Worm (Caenorhabditis elegans) whole organism, L1 larva: ENCODE results near the gene ech-1.1.

Source experiments
- C34B4.2 ChIP-seq: sonication (generic microtip); optimal IDR thresholded peaks from 2 replicates; lab custom pipeline; 2017; ENCODE audit warnings: mild to moderate bottlenecking, missing genetic modification characterization, missing compliant biosample characterization
- Y116A8C.19 ChIP-seq: sonication (generic microtip); optimal IDR thresholded peaks from 2 replicates; lab custom pipeline; 2016; ENCODE audit warnings: missing compliant biosample characterization, missing genetic modification characterization, borderline replicate concordance
- alr-1 ChIP-seq: fragments of 200-800 bp; sonication (Bioruptor generic); optimal IDR thresholded peaks from 2 replicates; lab custom pipeline; 2018; ENCODE audit warnings: borderline replicate concordance, mild to moderate bottlenecking, missing genetic modification characterization, missing compliant biosample characterization
- aly-2 ChIP-seq: fragments of 150-350 bp; optimal IDR thresholded peaks from 2 replicates; lab custom pipeline; 2014; ENCODE audit warnings: missing biosample characterization, missing genetic modification characterization
- ama-1 ChIP-seq: fragments of 150-350 bp; optimal IDR thresholded peaks from 2 replicates; lab custom pipeline; 2014
- blmp-1 ChIP-seq: fragments of 150-350 bp; optimal IDR thresholded peaks from 2 replicates; lab custom pipeline; 2014; ENCODE audit warnings: missing biosample characterization, missing genetic modification characterization
- ceh-8 ChIP-seq: fragments of 200-800 bp; sonication (Bioruptor generic); optimal IDR thresholded peaks from 2 replicates; lab custom pipeline; 2018; ENCODE audit warnings: mild to moderate bottlenecking, missing genetic modification characterization, moderate library complexity, missing compliant biosample characterization
- ceh-90 ChIP-seq: sonication (generic microtip); optimal IDR thresholded peaks from 2 replicates; lab custom pipeline; 2016; ENCODE audit warnings: missing genetic modification characterization, missing compliant biosample characterization
- egl-27 ChIP-seq, 2 experiments: fragments of 150-350 bp in 1 of 2; sonication (generic microtip); optimal IDR thresholded peaks; 3 replicates each; lab custom pipeline; 2017 to 2018; ENCODE audit warnings: missing biosample characterization in 2 of 2, missing genetic modification characterization in 2 of 2, missing genetic modification reagents in 2 of 2
- elt-2 ChIP-seq: sonication (generic microtip); optimal IDR thresholded peaks from 2 replicates; lab custom pipeline; 2016; ENCODE audit warnings: missing genetic modification characterization, mild to moderate bottlenecking, inconsistent platforms, missing compliant biosample characterization, missing genetic modification reagents
- ets-5 ChIP-seq: fragments of 200-800 bp; sonication (Bioruptor generic); IDR thresholded peaks from 2 replicates; pipeline ENCODE4 v1.3.6; 2022; ENCODE audit warnings: missing genetic modification characterization, missing compliant biosample characterization
- fkh-8 ChIP-seq: sonication (generic microtip); optimal IDR thresholded peaks from 2 replicates; lab custom pipeline; 2016; ENCODE audit warnings: mild to moderate bottlenecking, missing genetic modification characterization, missing compliant biosample characterization
- grh-1 ChIP-seq: fragments of 200-800 bp; sonication (Bioruptor generic); IDR thresholded peaks from 2 replicates; pipeline ENCODE4 v1.3.6; 2022; ENCODE audit warnings: missing genetic modification reagents, missing genetic modification characterization, missing compliant biosample characterization
- hlh-4 ChIP-seq: sonication (generic microtip); optimal IDR thresholded peaks from 2 replicates; lab custom pipeline; 2016; ENCODE audit warnings: mild to moderate bottlenecking, missing genetic modification characterization, missing compliant biosample characterization
- isw-1 ChIP-seq: fragments of 200-800 bp; sonication (Bioruptor generic); IDR thresholded peaks from 2 replicates; pipeline ENCODE4 v1.3.6; 2022; ENCODE audit warnings: missing genetic modification characterization, missing compliant biosample characterization
- jun-1 ChIP-seq: fragments of 150-350 bp; optimal IDR thresholded peaks from 2 replicates; lab custom pipeline; 2014; ENCODE audit warnings: missing biosample characterization, missing genetic modification reagents, missing genetic modification characterization
- lin-14 ChIP-seq: fragments of 200-800 bp; sonication (Bioruptor generic); optimal IDR thresholded peaks from 2 replicates; lab custom pipeline; 2018; ENCODE audit warnings: mild to moderate bottlenecking, missing genetic modification characterization, moderate library complexity, missing compliant biosample characterization
- lin-35 ChIP-seq, 2 experiments: fragments of 150-350 bp; optimal IDR thresholded peaks; 2 replicates each; lab custom pipeline; 2014; ENCODE audit warnings: missing biosample characterization in 2 of 2, missing genetic modification characterization in 2 of 2, missing genetic modification reagents in 2 of 2
- lsy-2 ChIP-seq, 2 experiments: fragments of 150-350 bp; optimal IDR thresholded peaks; 2 replicates each; lab custom pipeline; 2014; ENCODE audit warnings: missing biosample characterization in 2 of 2, missing genetic modification characterization in 2 of 2
- nhr-28 ChIP-seq: fragments of 150-350 bp; optimal IDR thresholded peaks from 2 replicates; lab custom pipeline; 2014; ENCODE audit warnings: missing biosample characterization, missing genetic modification characterization
- nhr-47 ChIP-seq: sonication (generic microtip); optimal IDR thresholded peaks from 2 replicates; lab custom pipeline; 2016; ENCODE audit warnings: mild to moderate bottlenecking, missing genetic modification characterization, moderate library complexity, missing compliant biosample characterization
- nhr-71 ChIP-seq: sonication (generic microtip); optimal IDR thresholded peaks from 2 replicates; lab custom pipeline; 2016; ENCODE audit warnings: mild to moderate bottlenecking, missing genetic modification characterization, moderate library complexity, missing compliant biosample characterization
- nhr-76 ChIP-seq: sonication (generic microtip); optimal IDR thresholded peaks from 2 replicates; lab custom pipeline; 2017; ENCODE audit warnings: missing biosample characterization, missing genetic modification characterization
- nhr-85 ChIP-seq: sonication (generic microtip); peaks from one replicate; lab custom pipeline; 2016; ENCODE audit warnings: missing genetic modification characterization, inconsistent platforms, missing compliant biosample characterization
- pag-3 ChIP-seq: sonication (generic microtip); optimal IDR thresholded peaks from 2 replicates; lab custom pipeline; 2017; ENCODE audit warnings: missing genetic modification characterization, mild to moderate bottlenecking, missing compliant biosample characterization, antibody characterized with exemption, borderline replicate concordance; ENCODE audit not compliant: insufficient read depth
- pax-3 ChIP-seq: fragments of 200-800 bp; sonication (Bioruptor generic); optimal IDR thresholded peaks from 2 replicates; lab custom pipeline; 2018; ENCODE audit warnings: mild to moderate bottlenecking, missing genetic modification characterization, moderate library complexity, missing compliant biosample characterization
- rnt-1 ChIP-seq: sonication (generic microtip); optimal IDR thresholded peaks from 2 replicates; lab custom pipeline; 2016; ENCODE audit warnings: mild to moderate bottlenecking, missing genetic modification characterization, moderate library complexity, missing compliant biosample characterization
- snpc-4 ChIP-seq: fragments of 150-350 bp; optimal IDR thresholded peaks from 2 replicates; lab custom pipeline; 2014; ENCODE audit warnings: missing biosample characterization, missing genetic modification characterization
- sup-37 ChIP-seq: fragments of 200-800 bp; sonication (Bioruptor generic); optimal IDR thresholded peaks from 2 replicates; lab custom pipeline; 2018; ENCODE audit warnings: mild to moderate bottlenecking, missing genetic modification characterization, missing compliant biosample characterization
- unc-30 ChIP-seq: sonication (generic microtip); optimal IDR thresholded peaks from 2 replicates; lab custom pipeline; 2017; ENCODE audit warnings: missing biosample characterization, missing genetic modification characterization
- unc-62 ChIP-seq: fragments of 150-350 bp; optimal IDR thresholded peaks from 2 replicates; lab custom pipeline; 2014; ENCODE audit warnings: missing biosample characterization, missing genetic modification reagents, missing genetic modification characterization
- unc-98 ChIP-seq: fragments of 200-800 bp; sonication (Bioruptor generic); IDR thresholded peaks from 2 replicates; pipeline ENCODE4 v1.3.6; 2022; ENCODE audit warnings: missing genetic modification characterization, missing compliant biosample characterization
- ztf-11 ChIP-seq, 2 experiments: sonication (generic microtip); optimal IDR thresholded peaks; 2 replicates each; lab custom pipeline; 2016 to 2017; ENCODE audit warnings: missing genetic modification characterization in 2 of 2, missing biosample characterization in 1 of 2, missing compliant biosample characterization in 1 of 2

The ech-1.1 gene

ce11 chrV:15315827-15316527, 45.3 kb downstream of the ech-1.1 start, which contains the start of the genes srt-22 and nhr-246:
srt-22 (minus strand) TSS chrV:15315927.
nhr-246 (plus strand) TSS chrV:15316477.
- TF ChIP-seq elt-2: peak; percentile 11
- TF ChIP-seq isw-1: no peak

- no peak for TF ChIP-seq unc-98 (GFP tag; lab: Robert Waterston, UW)
- TF ChIP-seq ztf-11 (tag; optimal IDR thresholded peaks at IDR 0.05; lab: Kevin White, UChicago): no peak
- TF ChIP-seq ceh-90 (tag; lab: Kevin White, UChicago): no peak
- TF ChIP-seq C34B4.2 (tag; lab: Kevin White, UChicago): no peak
- TF ChIP-seq blmp-1 (tag; lab: Kevin White, UChicago): no peak
Observed at ce11 chrV:15313529-15313928, 47.8 kb downstream of the ech-1.1 start.

- no peak for TF ChIP-seq hlh-4 (tag; lab: Kevin White, UChicago)
- no peak for TF ChIP-seq nhr-28 (tag; lab: Kevin White, UChicago)
- TF ChIP-seq ama-1 (lab: Kevin White, UChicago): no peak
- TF ChIP-seq aly-2: no peak
- no peak for TF ChIP-seq rnt-1 (tag; lab: Kevin White, UChicago)
- TF ChIP-seq unc-30 (tag; lab: Kevin White, UChicago): no peak
- TF ChIP-seq lin-35 (GFP tag; optimal IDR thresholded peaks at IDR 0.05; lab: Kevin White, UChicago): no peak
- TF ChIP-seq egl-27 (tag; optimal IDR thresholded peaks at IDR 0.05; lab: Kevin White, UChicago): no peak
- TF ChIP-seq snpc-4 (tag; lab: Kevin White, UChicago): no peak
- no peak for TF ChIP-seq lin-14 (GFP tag; lab: Kevin White, UChicago)
- no peak for TF ChIP-seq ets-5
- no peak for TF ChIP-seq alr-1
- TF ChIP-seq pag-3 (tag; lab: Kevin White, UChicago): no peak
- no peak for TF ChIP-seq Y116A8C.19 (tag; lab: Kevin White, UChicago)
- TF ChIP-seq lsy-2 (tag; optimal IDR thresholded peaks at IDR 0.05; lab: Kevin White, UChicago): no peak
- no peak for TF ChIP-seq nhr-85 (tag; lab: Kevin White, UChicago)
- TF ChIP-seq pax-3 (tag; lab: Kevin White, UChicago): no peak
- TF ChIP-seq, all 84 proteins: peak for 0
Observed at ce11 chrV:15310780-15311179, 50.5 kb downstream of the ech-1.1 start, which contains the start of gene irld-62. irld-62 (plus strand) TSS chrV:15311080.

- TF ChIP-seq grh-1 (no peak), fkh-8 (tag; lab: Kevin White, UChicago) (peak; percentile 64), nhr-76 (tag; lab: Kevin White, UChicago) (no peak), jun-1 (tag; lab: Kevin White, UChicago) (no peak), hlh-4 (tag; lab: Kevin White, UChicago) (peak; percentile 98), sup-37 (GFP tag; lab: Kevin White, UChicago) (no peak), unc-62 (GFP tag; lab: Kevin White, UChicago) (no peak), nhr-71 (tag; lab: Kevin White, UChicago) (peak; percentile 47), nhr-47 (tag; lab: Kevin White, UChicago) (peak; percentile 42), unc-98 (GFP tag; lab: Robert Waterston, UW) (no peak), ceh-8 (GFP tag; lab: Kevin White, UChicago) (no peak)
Observed at ce11 chrV:15309011-15309410, 52.3 kb downstream of the ech-1.1 start, which contains the start of gene srz-10. srz-10 (minus strand) TSS chrV:15309098.
